Fruit fly (Drosophila melanogaster) whole organism, adult: ENCODE measurements around the gene CG7943.

Experiments used
- CG11617 ChIP-seq: fragments of 200-800 bp; sonication (Bioruptor generic); optimal IDR thresholded peaks from 2 replicates; lab custom pipeline; 2017; ENCODE audit warnings: mild to moderate bottlenecking, missing biosample characterization, missing genetic modification reagents, missing genetic modification characterization
- CG12768 ChIP-seq: fragments of 200-800 bp; sonication (Bioruptor generic); optimal IDR thresholded peaks from 2 replicates; lab custom pipeline; 2017; ENCODE audit warnings: missing biosample characterization, missing genetic modification characterization, mild to moderate bottlenecking, moderate library complexity, missing genetic modification reagents
- CG14711 ChIP-seq: fragments of 200-800 bp; sonication (Bioruptor generic); optimal IDR thresholded peaks from 2 replicates; lab custom pipeline; 2018; ENCODE audit warnings: missing biosample characterization, mild to moderate bottlenecking, missing genetic modification characterization, moderate library complexity
- CG1620 ChIP-seq: fragments of 200-800 bp; sonication (Bioruptor generic); optimal IDR thresholded peaks from 2 replicates; lab custom pipeline; 2016; ENCODE audit warnings: missing biosample characterization, missing genetic modification characterization
- CG33017 ChIP-seq: fragments of 200-800 bp; sonication (Bioruptor generic); optimal IDR thresholded peaks from 2 replicates; lab custom pipeline; 2018; ENCODE audit warnings: missing biosample characterization, mild to moderate bottlenecking, missing genetic modification characterization, moderate library complexity
- CG5204 ChIP-seq: fragments of 200-800 bp; sonication (Bioruptor generic); optimal IDR thresholded peaks from 2 replicates; lab custom pipeline; 2016; ENCODE audit warnings: missing biosample characterization, missing genetic modification characterization
- CG7045 ChIP-seq: fragments of 200-800 bp; sonication (Bioruptor generic); optimal IDR thresholded peaks from 2 replicates; lab custom pipeline; 2017; ENCODE audit warnings: missing biosample characterization, mild to moderate bottlenecking, missing genetic modification characterization
- CG7101 ChIP-seq: fragments of 200-800 bp; sonication (Bioruptor generic); optimal IDR thresholded peaks from 2 replicates; lab custom pipeline; 2018; ENCODE audit warnings: missing biosample characterization, mild to moderate bottlenecking, missing genetic modification characterization, moderate library complexity
- Clk ChIP-seq: fragments of 200-800 bp; sonication (Bioruptor generic); optimal IDR thresholded peaks from 2 replicates; lab custom pipeline; 2017; ENCODE audit warnings: missing biosample characterization, missing genetic modification characterization
- Crg-1 ChIP-seq: fragments of 200-800 bp; sonication (Bioruptor generic); optimal IDR thresholded peaks from 2 replicates; lab custom pipeline; 2016; ENCODE audit warnings: missing biosample characterization, missing genetic modification characterization
- Hr96 ChIP-seq: fragments of 200-800 bp; sonication (Bioruptor generic); optimal IDR thresholded peaks from 2 replicates; lab custom pipeline; 2016; ENCODE audit warnings: missing biosample characterization, missing genetic modification characterization
- Mnt ChIP-seq: fragments of 200-800 bp; sonication (Bioruptor generic); optimal IDR thresholded peaks from 2 replicates; lab custom pipeline; 2016; ENCODE audit warnings: missing biosample characterization, mild to moderate bottlenecking, missing genetic modification characterization
- bab1 ChIP-seq: fragments of 200-800 bp; sonication (Bioruptor generic); optimal IDR thresholded peaks from 3 replicates; lab custom pipeline; 2019; ENCODE audit warnings: missing biosample characterization, mild to moderate bottlenecking, missing genetic modification characterization, moderate library complexity
- cic ChIP-seq: fragments of 200-800 bp; sonication (Bioruptor generic); optimal IDR thresholded peaks from 2 replicates; lab custom pipeline; 2017; ENCODE audit warnings: missing biosample characterization, mild to moderate bottlenecking, missing genetic modification characterization, moderate library complexity
- cnc ChIP-seq, 2 experiments: fragments of >200 bp; optimal IDR thresholded peaks; 2 replicates each; lab custom pipeline; 2017
- kay ChIP-seq: fragments of 200-800 bp; sonication (Bioruptor generic); peaks from one replicate; lab custom pipeline; 2016; ENCODE audit warnings: missing biosample characterization, missing genetic modification characterization, borderline replicate concordance
- ovo ChIP-seq: fragments of 200-800 bp; sonication (Bioruptor generic); optimal IDR thresholded peaks from 2 replicates; lab custom pipeline; 2016; ENCODE audit warnings: missing biosample characterization, missing genetic modification characterization
- pad ChIP-seq: fragments of 200-800 bp; sonication (Bioruptor generic); optimal IDR thresholded peaks from 3 replicates; lab custom pipeline; 2017; ENCODE audit warnings: missing biosample characterization, missing genetic modification characterization, mild to moderate bottlenecking, moderate library complexity, missing genetic modification reagents
- tj ChIP-seq: fragments of 200-800 bp; sonication (Bioruptor generic); optimal IDR thresholded peaks from 3 replicates; lab custom pipeline; 2017; ENCODE audit warnings: missing biosample characterization, mild to moderate bottlenecking, missing genetic modification characterization, moderate library complexity
- toe ChIP-seq: fragments of 200-800 bp; sonication (Bioruptor generic); optimal IDR thresholded peaks from 2 replicates; lab custom pipeline; 2016; ENCODE audit warnings: missing biosample characterization, missing genetic modification characterization

CG7943 gene

DNA sequence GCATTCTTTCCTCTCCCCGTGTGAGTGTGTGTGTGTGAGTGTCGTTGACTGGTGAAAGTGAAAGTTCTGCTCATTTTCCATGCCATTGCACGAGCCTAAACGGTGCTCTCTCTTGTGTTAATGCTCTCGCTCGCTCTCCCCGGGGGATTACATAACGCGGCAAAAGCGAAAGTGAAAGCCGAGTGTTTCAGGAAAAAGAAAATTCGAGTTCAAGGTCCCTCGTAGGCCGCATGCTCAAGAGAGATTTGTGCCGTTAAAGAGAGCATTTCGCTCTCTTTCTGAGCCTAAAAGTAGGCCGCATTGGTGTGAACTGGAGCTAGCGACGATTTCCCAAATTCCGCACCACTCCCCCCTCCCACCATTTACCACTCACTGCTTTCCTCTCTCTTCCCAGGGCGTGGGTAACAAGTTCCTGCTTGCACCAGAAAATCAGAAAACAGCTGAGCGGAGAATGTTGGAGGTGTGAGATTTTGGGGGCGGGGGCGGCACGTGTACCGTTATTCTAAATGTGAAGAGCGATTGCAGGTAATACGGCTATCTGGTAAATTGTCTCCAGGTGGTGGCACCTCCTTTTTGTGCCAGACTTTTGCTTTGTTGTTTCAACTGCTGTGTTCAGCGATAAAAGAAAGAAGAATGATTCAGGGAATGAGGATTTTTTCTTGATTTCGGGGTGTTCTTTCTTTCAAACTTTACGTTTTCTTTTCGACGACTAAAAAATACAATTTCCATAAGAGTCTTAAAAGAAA, 44.2 kb downstream of the CG7943 start:
- TF ChIP-seq CG7045 (GFP tag; lab: Kevin White, UChicago): peak; percentile 21
- TF ChIP-seq CG11617 (GFP tag; lab: Kevin White, UChicago): no peak
- no peak for TF ChIP-seq kay (GFP tag; lab: Kevin White, UChicago)

DNA sequence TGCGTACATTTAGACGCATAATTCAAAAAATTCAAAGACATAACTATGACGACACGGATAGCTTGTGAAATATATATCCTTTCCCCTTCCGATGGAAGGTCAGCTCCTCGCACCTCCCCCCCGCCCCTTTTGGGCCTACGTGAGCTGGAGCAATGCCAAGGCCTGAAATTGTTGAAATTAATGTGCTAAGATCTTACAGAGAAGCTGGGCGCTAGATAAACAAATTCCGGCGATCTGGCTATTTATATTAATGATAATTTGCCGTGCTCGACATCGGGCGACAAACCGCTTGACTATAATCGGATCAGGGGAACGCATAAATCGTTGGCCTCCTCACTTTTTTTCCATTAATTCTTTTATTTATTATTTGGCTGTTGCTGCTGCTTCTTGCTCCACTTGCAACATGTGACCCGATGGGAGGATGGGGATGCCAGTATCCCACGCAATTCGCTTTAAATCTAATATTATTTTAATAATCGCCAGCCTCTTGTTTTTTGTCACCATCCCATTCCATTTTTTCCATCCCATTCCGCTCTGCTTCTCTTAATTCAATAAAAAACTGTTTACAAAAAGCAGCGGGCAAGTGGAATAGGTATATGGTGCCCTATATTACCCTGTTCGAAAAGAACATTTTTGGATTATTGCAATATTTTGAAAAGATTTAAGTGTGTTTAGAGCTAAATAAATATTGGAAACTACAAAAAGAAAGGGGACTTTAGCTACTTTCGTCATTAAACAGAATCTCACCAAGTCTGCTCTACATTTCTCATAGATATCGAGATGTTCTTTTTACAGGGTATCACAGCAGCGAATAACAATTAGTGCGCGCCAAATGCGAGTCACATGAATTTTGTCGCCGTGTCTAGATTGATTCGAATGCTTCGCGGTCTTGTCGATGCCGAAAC, 45.8 kb downstream of the CG7943 start:
- TF ChIP-seq kay (GFP tag; lab: Kevin White, UChicago) (peak; percentile 54), CG7101 (no peak)

DNA sequence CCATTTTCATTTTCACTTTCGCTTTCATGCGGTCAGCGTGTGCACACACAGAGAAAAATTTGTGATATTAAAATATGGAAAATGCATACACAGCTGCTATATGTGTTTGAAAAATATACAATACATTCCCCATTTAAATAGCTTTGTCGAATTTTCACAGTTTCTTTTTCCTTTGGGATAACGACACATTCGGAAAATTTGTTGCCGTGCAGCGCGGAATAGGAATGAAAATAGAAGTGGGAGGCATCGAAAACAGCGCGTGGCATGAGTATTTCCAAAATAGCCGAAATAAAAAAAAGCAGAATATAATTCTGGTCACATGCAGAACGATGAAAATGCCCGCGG, 46.4 kb downstream of the CG7943 start:
- TF ChIP-seq CG12768 (no peak), Mnt (GFP tag; lab: Kevin White, UChicago) (no peak), CG11617 (GFP tag; lab: Kevin White, UChicago) (no peak), CG7101 (no peak), Crg-1 (GFP tag; lab: Kevin White, UChicago) (no peak), cnc (optimal IDR thresholded peaks at IDR 0.05; lab: Kevin White, UChicago) (no peak), toe (GFP tag; lab: Kevin White, UChicago) (no peak), cic (GFP tag; lab: Kevin White, UChicago) (no peak), Hr96 (GFP tag; lab: Kevin White, UChicago) (no peak), Clk (no peak), ovo (no peak), CG5204 (GFP tag; lab: Kevin White, UChicago) (no peak), CG7045 (GFP tag; lab: Kevin White, UChicago) (no peak), pad (GFP tag; lab: Kevin White, UChicago) (no peak), kay (GFP tag; lab: Kevin White, UChicago) (no peak), CG33017 (tag; lab: Kevin White, UChicago) (no peak)

DNA sequence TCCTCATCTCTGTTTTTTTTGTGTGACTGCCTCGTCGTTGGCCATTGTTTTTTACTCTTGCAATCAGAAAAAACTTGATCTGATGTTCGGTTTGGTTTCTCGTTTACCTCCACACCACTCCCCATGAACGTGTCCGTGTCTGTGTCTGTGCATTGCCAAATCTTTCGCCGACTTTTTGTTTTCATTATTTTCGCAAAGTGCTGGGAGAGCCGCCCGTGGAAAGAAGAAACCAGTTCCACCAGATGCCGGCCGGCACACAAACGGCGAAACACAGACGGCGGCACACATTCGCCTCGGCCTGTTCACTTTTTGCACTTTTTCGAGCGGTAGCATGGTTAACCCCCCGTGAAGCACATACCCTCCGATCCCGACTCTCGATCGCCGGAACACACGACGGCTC, 49.1 kb downstream of the CG7943 start:
- TF ChIP-seq tj (GFP tag; lab: Kevin White, UChicago): no peak
- TF ChIP-seq CG14711 (tag; lab: Kevin White, UChicago): no peak
- TF ChIP-seq kay (GFP tag; lab: Kevin White, UChicago): no peak
- no peak for TF ChIP-seq CG12768
- no peak for TF ChIP-seq Clk
- TF ChIP-seq CG7045 (GFP tag; lab: Kevin White, UChicago): no peak
- no peak for TF ChIP-seq cic (GFP tag; lab: Kevin White, UChicago)
- TF ChIP-seq CG7101: no peak
- TF ChIP-seq ovo: no peak
- no peak for TF ChIP-seq CG33017 (tag; lab: Kevin White, UChicago)
- no peak for TF ChIP-seq bab1 (GFP tag; lab: Kevin White, UChicago)
- no peak for TF ChIP-seq Hr96 (GFP tag; lab: Kevin White, UChicago)
- no peak for TF ChIP-seq CG5204 (GFP tag; lab: Kevin White, UChicago)
- no peak for TF ChIP-seq toe (GFP tag; lab: Kevin White, UChicago)
- TF ChIP-seq CG1620 (GFP tag; lab: Kevin White, UChicago): no peak
- TF ChIP-seq cnc (optimal IDR thresholded peaks at IDR 0.05; lab: Kevin White, UChicago): no peak
- no peak for TF ChIP-seq CG11617 (GFP tag; lab: Kevin White, UChicago)
- no peak for TF ChIP-seq pad (GFP tag; lab: Kevin White, UChicago)
- no peak for TF ChIP-seq Mnt (GFP tag; lab: Kevin White, UChicago)
- TF ChIP-seq Crg-1 (GFP tag; lab: Kevin White, UChicago): no peak

DNA sequence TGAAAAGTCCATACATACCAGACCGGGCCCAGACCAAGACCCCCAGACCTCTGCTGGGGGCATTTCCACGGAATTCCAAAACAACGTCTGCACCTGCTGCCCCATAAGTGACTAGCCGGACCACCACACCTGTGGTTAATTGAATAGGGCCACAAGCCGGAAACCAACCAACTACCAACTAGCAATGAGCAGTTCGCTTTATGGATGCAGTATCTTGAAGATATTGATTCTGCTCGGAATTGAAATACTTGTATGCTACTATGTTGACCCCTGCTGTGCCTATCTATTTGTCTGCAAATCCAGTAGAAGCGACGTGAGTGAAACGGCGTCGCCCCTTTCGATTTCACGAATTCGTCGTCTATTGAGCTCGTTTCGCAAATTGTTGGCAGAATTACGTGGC, 49.6 kb downstream of the CG7943 start:
- TF ChIP-seq CG7101 (peak; percentile 19), toe (GFP tag; lab: Kevin White, UChicago) (no peak), CG14711 (tag; lab: Kevin White, UChicago) (peak; percentile 10)

DNA sequence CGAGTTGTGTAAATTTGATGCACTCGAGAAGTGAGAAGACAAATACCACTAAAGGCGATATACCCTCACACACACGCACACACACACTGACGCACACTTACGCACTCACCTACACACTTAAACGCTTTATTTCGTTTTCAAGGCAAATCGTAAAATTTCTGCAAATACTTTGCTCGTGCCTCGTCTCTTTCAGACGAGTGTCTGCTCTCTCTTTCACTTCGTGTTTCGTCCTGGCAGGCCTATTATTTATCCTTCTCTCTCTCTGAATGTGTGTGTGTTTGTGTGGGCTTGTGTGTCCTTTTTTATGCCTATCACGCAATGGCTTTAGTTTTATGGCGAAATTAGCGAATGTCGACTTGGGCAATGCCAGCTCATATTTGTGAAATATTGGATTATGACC, 52.0 kb downstream of the CG7943 start:
- TF ChIP-seq ovo: no peak
- TF ChIP-seq CG7045 (GFP tag; lab: Kevin White, UChicago): no peak
- TF ChIP-seq Clk: no peak
- TF ChIP-seq cnc (optimal IDR thresholded peaks at IDR 0.05; lab: Kevin White, UChicago): no peak
- TF ChIP-seq CG12768: no peak
- TF ChIP-seq CG5204 (GFP tag; lab: Kevin White, UChicago): no peak
- TF ChIP-seq CG11617 (GFP tag; lab: Kevin White, UChicago): no peak
- TF ChIP-seq CG14711 (tag; lab: Kevin White, UChicago): no peak
- no peak for TF ChIP-seq toe (GFP tag; lab: Kevin White, UChicago)
- TF ChIP-seq CG1620 (GFP tag; lab: Kevin White, UChicago): no peak
- TF ChIP-seq cic (GFP tag; lab: Kevin White, UChicago): no peak
- no peak for TF ChIP-seq Mnt (GFP tag; lab: Kevin White, UChicago)
- no peak for TF ChIP-seq tj (GFP tag; lab: Kevin White, UChicago)
- no peak for TF ChIP-seq kay (GFP tag; lab: Kevin White, UChicago)
- no peak for TF ChIP-seq CG7101
- no peak for TF ChIP-seq Crg-1 (GFP tag; lab: Kevin White, UChicago)
- no peak for TF ChIP-seq bab1 (GFP tag; lab: Kevin White, UChicago)
- TF ChIP-seq pad (GFP tag; lab: Kevin White, UChicago): no peak
- TF ChIP-seq CG33017 (tag; lab: Kevin White, UChicago): no peak
